Worm (Caenorhabditis elegans): ENCODE data around the gene C05E11.3.

The C05E11.3 gene

ce11 chrX:4628350-4628749 is 50.3 kb downstream of the C05E11.3 start:
- TF ChIP-seq aha-1 (tag) (peak; percentile 74), lin-29 (GFP tag; IDR thresholded peaks at IDR 0.05) (no peak)

ce11 chrX:4628817-4629575 is 51.0 kb downstream of the C05E11.3 start:
- TF ChIP-seq mdl-1 (tag; optimal IDR thresholded peaks at IDR 0.05) (no peak), daf-16 (GFP tag; optimal IDR thresholded peaks at IDR 0.05) (peak in 1 of 2 experiments; percentile 24), daf-16 (tag; optimal IDR thresholded peaks at IDR 0.05) (no peak), unc-62 (GFP tag; optimal IDR thresholded peaks at IDR 0.05 in 1 of 2) (peak in 1 of 2 experiments; percentile 79), unc-62 (tag; optimal IDR thresholded peaks at IDR 0.05) (no peak), aha-1 (tag) (peak; percentile 20)

Data from whole organism, L4 larva.